Worm (Caenorhabditis elegans) whole organism, L4 larva: ENCODE measurements around the gene C39B5.2.

Experiments used
- Y75B8A.6 ChIP-seq: fragments of 200-800 bp; sonication (Bioruptor generic); IDR thresholded peaks from 2 replicates; pipeline ENCODE4 v1.3.6; 2022; ENCODE audit warnings: missing genetic modification reagents, missing genetic modification characterization, missing compliant biosample characterization
- daf-19 ChIP-seq: fragments of 200-800 bp; sonication (Bioruptor generic); conservative IDR thresholded peaks from 2 replicates; pipeline ENCODE4 v1.3.6; 2022; ENCODE audit warnings: missing genetic modification characterization, missing compliant biosample characterization
- dpl-1 ChIP-seq: fragments of 150-350 bp; optimal IDR thresholded peaks from 2 replicates; lab custom pipeline; 2014; ENCODE audit warnings: missing biosample characterization, missing genetic modification reagents, missing genetic modification characterization
- egl-27 ChIP-seq: sonication (generic microtip); optimal IDR thresholded peaks from 3 replicates; lab custom pipeline; 2017; ENCODE audit warnings: missing biosample characterization, missing genetic modification reagents, missing genetic modification characterization
- fos-1 ChIP-seq: fragments of 150-350 bp; optimal IDR thresholded peaks from 2 replicates; lab custom pipeline; 2014; ENCODE audit warnings: missing biosample characterization, missing genetic modification characterization
- lin-1 ChIP-seq: fragments of 200-800 bp; sonication (Bioruptor generic); IDR thresholded peaks from 2 replicates; pipeline ENCODE4 v1.3.6; 2022; ENCODE audit warnings: missing genetic modification reagents, missing genetic modification characterization, missing compliant biosample characterization
- mep-1 ChIP-seq: fragments of 150-350 bp; sonication (generic microtip); optimal IDR thresholded peaks from 3 replicates; lab custom pipeline; 2014; ENCODE audit warnings: missing biosample characterization, missing genetic modification characterization
- nhr-25 ChIP-seq: sonication (generic microtip); optimal IDR thresholded peaks from 2 replicates; lab custom pipeline; 2017; ENCODE audit warnings: missing genetic modification characterization, mild to moderate bottlenecking, missing compliant biosample characterization, antibody characterized with exemption, moderate library complexity, borderline replicate concordance; ENCODE audit not compliant: insufficient read depth
- nhr-48 ChIP-seq: sonication (generic microtip); optimal IDR thresholded peaks from 2 replicates; lab custom pipeline; 2016; ENCODE audit warnings: mild to moderate bottlenecking, missing genetic modification characterization, missing compliant biosample characterization
- spr-1 ChIP-seq: sonication (generic microtip); optimal IDR thresholded peaks from 2 replicates; lab custom pipeline; 2016; ENCODE audit warnings: mild to moderate bottlenecking, missing genetic modification characterization, missing compliant biosample characterization
- unc-130 ChIP-seq: sonication (generic microtip); optimal IDR thresholded peaks from 2 replicates; lab custom pipeline; 2016; ENCODE audit warnings: missing genetic modification reagents, missing genetic modification characterization, missing compliant biosample characterization
- zag-1 ChIP-seq: fragments of 150-350 bp; optimal IDR thresholded peaks from 2 replicates; lab custom pipeline; 2014; ENCODE audit warnings: missing biosample characterization, missing genetic modification characterization

- TF ChIP-seq dpl-1 (GFP tag; lab: Kevin White, UChicago) (no peak), fos-1 (tag; lab: Kevin White, UChicago) (no peak), egl-27 (tag; lab: Kevin White, UChicago) (no peak), lin-1 (GFP tag; lab: Robert Waterston, UW) (no peak), nhr-25 (tag; lab: Kevin White, UChicago) (no peak), zag-1 (tag; lab: Kevin White, UChicago) (no peak), unc-130 (GFP tag; lab: Kevin White, UChicago) (no peak), Y75B8A.6 (GFP tag; lab: Robert Waterston, UW) (no peak), mep-1 (tag; lab: Kevin White, UChicago) (no peak), daf-19 (GFP tag; lab: Robert Waterston, UW) (no peak), spr-1 (tag; lab: Kevin White, UChicago) (no peak), nhr-48 (tag; lab: Kevin White, UChicago) (no peak)
These were observed 15.3 kb upstream of the C39B5.2 start, which contains the start of gene fbxa-12 for ce11 chrIII:2219408-2219807.
